Fruit fly (Drosophila melanogaster) S2 (cell line): Measurements from ENCODE around the gene Or63a.

Experiments
- CG8478 ChIP-seq: fragments of >200 bp; optimal IDR thresholded peaks from 2 replicates; lab custom pipeline; 2018
- CTCF ChIP-seq, 2 experiments: fragments of >200 bp; optimal IDR thresholded peaks; 2 replicates each; lab custom pipeline; 2018

- TF ChIP-seq CTCF (optimal IDR thresholded peaks at IDR 0.05; lab: Kevin White, UChicago) (no peak), CG8478 (lab: Kevin White, UChicago) (no peak)
These were observed 9.8 kb upstream of the Or63a start, which contains the start of gene CG32846 for dm6 chr3L:2951518-2951917.
